Fruit fly (Drosophila melanogaster) whole organism, pupa: ENCODE measurements around the gene yellow-e3.

ENCODE experiments used
- CG13204 ChIP-seq: fragments of 200-800 bp; sonication (Bioruptor generic); optimal IDR thresholded peaks from 2 replicates; lab custom pipeline; 2018; ENCODE audit warnings: missing biosample characterization, mild to moderate bottlenecking, missing genetic modification characterization, moderate library complexity
- CG17806 ChIP-seq: fragments of 200-800 bp; sonication (Bioruptor generic); optimal IDR thresholded peaks from 2 replicates; lab custom pipeline; 2018; ENCODE audit warnings: missing biosample characterization, mild to moderate bottlenecking, missing genetic modification characterization, moderate library complexity
- CG4496 ChIP-seq: fragments of 200-800 bp; sonication (Bioruptor generic); IDR thresholded peaks from 3 replicates; pipeline ENCODE4 v1.3.6; 2022; ENCODE audit warnings: missing biosample characterization, missing genetic modification characterization

DNA sequence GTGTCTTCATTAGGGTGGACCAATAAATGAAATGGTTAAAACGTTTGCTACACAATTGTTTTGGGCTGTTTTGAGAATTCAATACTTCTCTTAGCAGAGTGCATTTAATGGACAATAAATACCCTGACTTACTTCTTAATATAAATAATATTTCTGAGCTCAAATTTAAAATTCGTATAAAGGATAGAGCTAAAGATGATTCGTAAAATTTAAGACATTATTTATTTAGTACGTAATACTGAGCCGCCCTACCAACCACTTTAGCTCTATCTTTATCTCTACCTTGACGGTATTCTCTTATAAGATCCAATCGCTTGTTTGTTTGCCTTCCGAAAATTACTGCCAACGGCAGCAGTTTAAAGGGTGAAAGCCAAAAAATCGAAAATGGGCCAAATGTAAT is 29.0 kb upstream of the yellow-e3 start:
- peak; percentile 70 for TF ChIP-seq CG17806 (tag; lab: Kevin White, UChicago)
- TF ChIP-seq CG13204 (GFP tag; lab: Kevin White, UChicago): peak; percentile 58
- TF ChIP-seq CG4496 (GFP tag; lab: Robert Waterston, UW): peak; percentile 87
